Worm (Caenorhabditis elegans): ENCODE data around the gene T01B7.9.

- no peak for TF ChIP-seq nhr-48 (tag; optimal IDR thresholded peaks at IDR 0.05)
- no peak for TF ChIP-seq unc-62 (GFP tag; optimal IDR thresholded peaks at IDR 0.05 in 1 of 2)
- TF ChIP-seq unc-62 (tag; optimal IDR thresholded peaks at IDR 0.05), result no peak
Observed at ce11 chrII:8704413-8704874, 22.2 kb downstream of the T01B7.9 start, which contains the start of gene prx-5.

Measured in whole organism, L4 larva.